Fruit fly (Drosophila melanogaster) whole organism, prepupa: Measurements from ENCODE around the gene lap.
A peak's percentile ranks its signal among the peaks of the same experiment; 100 is the strongest.

Experiments
- Blimp-1 ChIP-seq: fragments of 200-800 bp; sonication (Bioruptor generic); optimal IDR thresholded peaks from 3 replicates; lab custom pipeline; 2017; ENCODE audit warnings: missing biosample characterization, missing genetic modification characterization, mild to moderate bottlenecking, moderate library complexity, missing genetic modification reagents
- CG10669 ChIP-seq: fragments of 200-800 bp; sonication (Bioruptor generic); optimal IDR thresholded peaks from 3 replicates; lab custom pipeline; 2018; ENCODE audit warnings: missing biosample characterization, mild to moderate bottlenecking, missing genetic modification characterization, moderate library complexity
- CG11294 ChIP-seq: fragments of 200-800 bp; sonication (Bioruptor generic); IDR thresholded peaks from 2 replicates; pipeline ENCODE4 v1.3.6; 2022; ENCODE audit warnings: missing biosample characterization, missing genetic modification characterization
- CG11902 ChIP-seq: fragments of 200-800 bp; sonication (Bioruptor generic); optimal IDR thresholded peaks from 3 replicates; lab custom pipeline; 2016; ENCODE audit warnings: missing biosample characterization, missing genetic modification characterization
- CG15336 ChIP-seq: fragments of 200-800 bp; sonication (Bioruptor generic); IDR thresholded peaks from 2 replicates; pipeline ENCODE4 v1.3.6; 2022; ENCODE audit warnings: missing biosample characterization, missing genetic modification characterization
- CG31627 ChIP-seq: fragments of 200-800 bp; sonication (Bioruptor generic); optimal IDR thresholded peaks from 3 replicates; lab custom pipeline; 2016; ENCODE audit warnings: missing biosample characterization, missing genetic modification characterization
- CG32006 ChIP-seq: fragments of 200-800 bp; sonication (Bioruptor generic); optimal IDR thresholded peaks from 3 replicates; lab custom pipeline; 2017; ENCODE audit warnings: missing biosample characterization, mild to moderate bottlenecking, missing genetic modification characterization
- CG34406 ChIP-seq: fragments of 200-800 bp; sonication (Bioruptor generic); optimal IDR thresholded peaks from 3 replicates; lab custom pipeline; 2016; ENCODE audit warnings: missing biosample characterization, missing genetic modification characterization
- CG3919 ChIP-seq: fragments of 200-800 bp; sonication (Bioruptor generic); optimal IDR thresholded peaks from 3 replicates; lab custom pipeline; 2016; ENCODE audit warnings: missing biosample characterization, missing genetic modification characterization
- CG6276 ChIP-seq: fragments of 200-800 bp; sonication (Bioruptor generic); optimal IDR thresholded peaks from 2 replicates; lab custom pipeline; 2017; ENCODE audit warnings: missing biosample characterization, mild to moderate bottlenecking, missing genetic modification characterization
- CG6792 ChIP-seq: fragments of 200-800 bp; sonication (Bioruptor generic); optimal IDR thresholded peaks from 3 replicates; lab custom pipeline; 2016; ENCODE audit warnings: missing biosample characterization, missing genetic modification characterization
- CG6854 ChIP-seq: fragments of 200-800 bp; sonication (Bioruptor generic); optimal IDR thresholded peaks from 2 replicates; lab custom pipeline; 2017; ENCODE audit warnings: missing biosample characterization, mild to moderate bottlenecking, missing genetic modification characterization
- CG7368 ChIP-seq: fragments of 200-800 bp; sonication (Bioruptor generic); optimal IDR thresholded peaks from 3 replicates; lab custom pipeline; 2016; ENCODE audit warnings: missing biosample characterization, missing genetic modification characterization
- CG8119 ChIP-seq: fragments of 200-800 bp; sonication (Bioruptor generic); IDR thresholded peaks from 3 replicates; pipeline ENCODE4 v1.3.6; 2022; ENCODE audit warnings: missing biosample characterization, missing genetic modification characterization
- CG8319 ChIP-seq: fragments of 200-800 bp; sonication (Bioruptor generic); optimal IDR thresholded peaks from 3 replicates; lab custom pipeline; 2016; ENCODE audit warnings: missing biosample characterization, missing genetic modification characterization
- CG8632 ChIP-seq: fragments of 200-800 bp; sonication (Bioruptor generic); optimal IDR thresholded peaks from 3 replicates; lab custom pipeline; 2016; ENCODE audit warnings: missing biosample characterization, missing genetic modification characterization
- CG9139 ChIP-seq: fragments of 200-800 bp; sonication (Bioruptor generic); optimal IDR thresholded peaks from 3 replicates; lab custom pipeline; 2017; ENCODE audit warnings: missing biosample characterization, mild to moderate bottlenecking, missing genetic modification characterization
- Eip75B ChIP-seq: fragments of 200-800 bp; sonication (Bioruptor generic); optimal IDR thresholded peaks from 3 replicates; lab custom pipeline; 2016; ENCODE audit warnings: missing biosample characterization, missing genetic modification characterization
- Eip78C ChIP-seq: fragments of 200-800 bp; sonication (Bioruptor generic); peaks from one replicate; lab custom pipeline; 2016; ENCODE audit warnings: missing biosample characterization, missing genetic modification characterization
- Eip93F ChIP-seq: fragments of 200-800 bp; sonication (Bioruptor generic); optimal IDR thresholded peaks from 2 replicates; lab custom pipeline; 2016; ENCODE audit warnings: missing biosample characterization, mild to moderate bottlenecking, missing genetic modification characterization
- Ets21C ChIP-seq: fragments of 200-800 bp; sonication (Bioruptor generic); optimal IDR thresholded peaks from 3 replicates; lab custom pipeline; 2016; ENCODE audit warnings: missing biosample characterization, missing genetic modification characterization
- Gug ChIP-seq: fragments of 200-800 bp; sonication (Bioruptor generic); IDR thresholded peaks from 2 replicates; pipeline ENCODE4 v1.3.6; 2022; ENCODE audit warnings: missing biosample characterization, missing genetic modification characterization
- Hr38 ChIP-seq: sonication (Bioruptor generic); optimal IDR thresholded peaks from 2 replicates; lab custom pipeline; 2016; ENCODE audit warnings: missing biosample characterization, missing genetic modification characterization
- Hr39 ChIP-seq: fragments of 200-800 bp; sonication (Bioruptor generic); optimal IDR thresholded peaks from 2 replicates; lab custom pipeline; 2016; ENCODE audit warnings: missing biosample characterization, missing genetic modification characterization
- Hr4 ChIP-seq: fragments of 200-800 bp; sonication (Bioruptor generic); optimal IDR thresholded peaks from 3 replicates; lab custom pipeline; 2016; ENCODE audit warnings: missing biosample characterization, missing genetic modification characterization
- Lpt ChIP-seq: fragments of 200-800 bp; sonication (Bioruptor generic); optimal IDR thresholded peaks from 3 replicates; lab custom pipeline; 2016; ENCODE audit warnings: missing biosample characterization, missing genetic modification characterization
- Met ChIP-seq: fragments of 200-800 bp; sonication (Bioruptor generic); optimal IDR thresholded peaks from 3 replicates; lab custom pipeline; 2016; ENCODE audit warnings: missing biosample characterization, missing genetic modification characterization
- OdsH ChIP-seq: fragments of 200-800 bp; sonication (Bioruptor generic); optimal IDR thresholded peaks from 3 replicates; lab custom pipeline; 2016; ENCODE audit warnings: missing biosample characterization, missing genetic modification characterization
- Smox ChIP-seq: fragments of 200-800 bp; sonication (Bioruptor generic); optimal IDR thresholded peaks from 3 replicates; lab custom pipeline; 2016; ENCODE audit warnings: missing biosample characterization, missing genetic modification characterization
- Sox102F ChIP-seq: fragments of 200-800 bp; sonication (Bioruptor generic); optimal IDR thresholded peaks from 2 replicates; lab custom pipeline; 2016; ENCODE audit warnings: missing biosample characterization, mild to moderate bottlenecking, missing genetic modification characterization
- Sox14 ChIP-seq: fragments of 200-800 bp; sonication (Bioruptor generic); optimal IDR thresholded peaks from 3 replicates; lab custom pipeline; 2016; ENCODE audit warnings: missing biosample characterization, missing genetic modification characterization
- Sox15 ChIP-seq: fragments of 200-800 bp; sonication (Bioruptor generic); optimal IDR thresholded peaks from 3 replicates; lab custom pipeline; 2016; ENCODE audit warnings: missing biosample characterization, missing genetic modification characterization
- achi ChIP-seq: fragments of 200-800 bp; sonication (Bioruptor generic); optimal IDR thresholded peaks from 3 replicates; lab custom pipeline; 2016; ENCODE audit warnings: missing biosample characterization, missing genetic modification characterization
- acj6 ChIP-seq: fragments of 200-800 bp; sonication (Bioruptor generic); optimal IDR thresholded peaks from 3 replicates; lab custom pipeline; 2016; ENCODE audit warnings: missing biosample characterization, missing genetic modification characterization
- cyc ChIP-seq: fragments of 200-800 bp; sonication (Bioruptor generic); optimal IDR thresholded peaks from 3 replicates; lab custom pipeline; 2016; ENCODE audit warnings: missing biosample characterization, missing genetic modification characterization
- dac ChIP-seq: fragments of 200-800 bp; sonication (Bioruptor generic); optimal IDR thresholded peaks from 2 replicates; lab custom pipeline; 2017; ENCODE audit warnings: missing biosample characterization, mild to moderate bottlenecking, missing genetic modification characterization
- eg ChIP-seq: fragments of 200-800 bp; sonication (Bioruptor generic); IDR thresholded peaks from 3 replicates; pipeline ENCODE4 v1.3.6; 2022; ENCODE audit warnings: missing biosample characterization, missing genetic modification characterization
- esn ChIP-seq: fragments of 200-800 bp; sonication (Bioruptor generic); optimal IDR thresholded peaks from 2 replicates; lab custom pipeline; 2016; ENCODE audit warnings: missing biosample characterization, mild to moderate bottlenecking, missing genetic modification characterization, moderate library complexity
- fd59A ChIP-seq: fragments of 200-800 bp; sonication (Bioruptor generic); optimal IDR thresholded peaks from 2 replicates; lab custom pipeline; 2017; ENCODE audit warnings: missing biosample characterization, mild to moderate bottlenecking, missing genetic modification characterization, missing genetic modification reagents
- fd85E ChIP-seq: fragments of 200-800 bp; sonication (Bioruptor generic); optimal IDR thresholded peaks from 3 replicates; lab custom pipeline; 2016; ENCODE audit warnings: missing biosample characterization, missing genetic modification characterization
- fkh ChIP-seq: fragments of 200-800 bp; sonication (Bioruptor generic); optimal IDR thresholded peaks from 3 replicates; lab custom pipeline; 2017; ENCODE audit warnings: missing biosample characterization, mild to moderate bottlenecking, missing genetic modification characterization, moderate library complexity
- lz ChIP-seq: fragments of 200-800 bp; sonication (Bioruptor generic); optimal IDR thresholded peaks from 3 replicates; lab custom pipeline; 2016; ENCODE audit warnings: missing biosample characterization, missing genetic modification characterization
- net ChIP-seq: fragments of 200-800 bp; sonication (Bioruptor generic); optimal IDR thresholded peaks from 3 replicates; lab custom pipeline; 2016; ENCODE audit warnings: missing biosample characterization, missing genetic modification characterization
- pdm3 ChIP-seq: fragments of 200-800 bp; sonication (Bioruptor generic); optimal IDR thresholded peaks from 3 replicates; lab custom pipeline; 2016; ENCODE audit warnings: missing biosample characterization, missing genetic modification characterization
- salr ChIP-seq, 2 experiments: fragments of 200-800 bp; sonication (Bioruptor generic); optimal IDR thresholded peaks; 3 replicates each; lab custom pipeline; 2016 to 2018; ENCODE audit warnings: missing biosample characterization in 2 of 2, missing genetic modification characterization in 2 of 2, mild to moderate bottlenecking in 1 of 2
- spab ChIP-seq: fragments of 200-800 bp; sonication (Bioruptor generic); optimal IDR thresholded peaks from 2 replicates; lab custom pipeline; 2017; ENCODE audit warnings: missing biosample characterization, mild to moderate bottlenecking, missing genetic modification characterization, missing genetic modification reagents
- ss ChIP-seq, 2 experiments: fragments of 200-800 bp; sonication (Bioruptor generic); optimal IDR thresholded peaks; 2 replicates in 1 of 2; 3 replicates in 1 of 2; lab custom pipeline; 2017 to 2018; ENCODE audit warnings: mild to moderate bottlenecking in 2 of 2, missing biosample characterization in 2 of 2, missing genetic modification characterization in 2 of 2, moderate library complexity in 1 of 2
- svp ChIP-seq: fragments of 200-800 bp; sonication (Bioruptor generic); peaks from one replicate; lab custom pipeline; 2016; ENCODE audit warnings: missing biosample characterization, missing genetic modification characterization
- topi ChIP-seq: fragments of 200-800 bp; sonication (Bioruptor generic); optimal IDR thresholded peaks from 3 replicates; lab custom pipeline; 2016; ENCODE audit warnings: missing biosample characterization, missing genetic modification characterization
- vri ChIP-seq: fragments of 200-800 bp; sonication (Bioruptor generic); optimal IDR thresholded peaks from 3 replicates; lab custom pipeline; 2016; ENCODE audit warnings: missing biosample characterization, mild to moderate bottlenecking, missing genetic modification characterization

Gene lap

DNA sequence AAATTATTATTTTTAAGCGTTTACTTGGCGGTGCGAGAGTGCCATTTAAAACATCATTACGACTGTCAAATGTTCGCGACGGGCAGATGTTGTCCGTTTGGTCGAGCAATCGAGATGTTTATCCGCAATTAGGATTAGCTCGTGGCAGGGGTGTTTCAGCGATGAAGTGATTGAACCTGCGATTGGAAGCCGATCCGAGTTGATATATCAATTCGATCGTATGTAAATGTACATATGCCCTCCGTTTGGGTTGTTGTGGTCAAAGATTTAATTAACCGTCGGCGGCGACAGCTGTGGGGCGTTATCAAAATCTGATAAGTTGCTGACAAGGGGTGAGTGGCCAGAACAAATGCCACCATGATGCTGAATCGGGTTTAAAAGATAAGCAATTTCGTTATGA is 44.2 kb upstream of the lap start:
- TF ChIP-seq svp (GFP tag; lab: Kevin White, UChicago): peak; percentile 78
- TF ChIP-seq Hr38: no peak
- no peak for TF ChIP-seq fd85E
- TF ChIP-seq, all 60 proteins: peak for 1

dm6 chr3R:7144245-7144904 is 42.4 kb upstream of the lap start, which contains the start of the genes CG14610 and CG2656:
CG14610 (minus strand) TSS chr3R:7144295.
CG2656 (plus strand) TSS chr3R:7144724.
- TF ChIP-seq CG7368 (peak; percentile 43), pdm3 (GFP tag; lab: Kevin White, UChicago) (peak; percentile 75), Sox14 (GFP tag; lab: Kevin White, UChicago) (peak; percentile 76), Gug (GFP tag; lab: Robert Waterston, UW) (no peak), spab (no peak), Sox102F (GFP tag; lab: Kevin White, UChicago) (no peak), Hr4 (GFP tag; lab: Kevin White, UChicago) (peak; percentile 74), lz (GFP tag; lab: Kevin White, UChicago) (peak; percentile 78), eg (no peak; the same call in 2 of the 3 replicates), cyc (peak; percentile 80), fkh (GFP tag; lab: Kevin White, UChicago) (no peak), esn (GFP tag; lab: Kevin White, UChicago) (peak; percentile 82), dac (peak; percentile 45), acj6 (GFP tag; lab: Kevin White, UChicago) (peak; percentile 69), CG10669 (GFP tag; lab: Kevin White, UChicago) (no peak), achi (GFP tag; lab: Kevin White, UChicago) (peak; percentile 61), net (GFP tag; lab: Kevin White, UChicago) (no peak), OdsH (GFP tag; lab: Kevin White, UChicago) (peak; percentile 71), CG31627 (GFP tag; lab: Kevin White, UChicago) (peak; percentile 82), CG6792 (peak; percentile 56), Smox (GFP tag; lab: Kevin White, UChicago) (no peak), fd59A (GFP tag; lab: Kevin White, UChicago) (no peak), vri (GFP tag; lab: Kevin White, UChicago) (no peak), Lpt (GFP tag; lab: Kevin White, UChicago) (no peak), Ets21C (GFP tag; lab: Kevin White, UChicago) (peak; percentile 55), CG8119 (GFP tag; lab: Robert Waterston, UW) (no peak), Eip78C (GFP tag; lab: Kevin White, UChicago) (peak; percentile 76), CG11294 (no peak), CG8632 (GFP tag; lab: Kevin White, UChicago) (peak; percentile 39), CG9139 (no peak), Met (no peak), CG8319 (GFP tag; lab: Kevin White, UChicago) (no peak), topi (peak; percentile 69), CG15336 (GFP tag; lab: Robert Waterston, UW) (peak; percentile 28; the same call in 1 of the 2 replicates), CG11902 (GFP tag; lab: Kevin White, UChicago) (peak; percentile 43), salr (GFP tag; optimal IDR thresholded peaks at IDR 0.05; lab: Kevin White, UChicago) (peak in 1 of 2 experiments; percentile 31), Sox15 (GFP tag; lab: Kevin White, UChicago) (peak; percentile 50), ss (GFP tag; optimal IDR thresholded peaks at IDR 0.05; lab: Kevin White, UChicago) (no peak), Blimp-1 (GFP tag; lab: Kevin White, UChicago) (no peak), CG3919 (GFP tag; lab: Kevin White, UChicago) (peak; percentile 88), CG34406 (GFP tag; lab: Kevin White, UChicago) (no peak), Eip75B (GFP tag; lab: Kevin White, UChicago) (no peak), CG6854 (GFP tag; lab: Kevin White, UChicago) (no peak), Eip93F (GFP tag; lab: Kevin White, UChicago) (no peak), CG6276 (GFP tag; lab: Kevin White, UChicago) (no peak), Hr39 (GFP tag; lab: Kevin White, UChicago) (peak; percentile 76), CG32006 (GFP tag; lab: Kevin White, UChicago) (no peak), fd85E (no peak)
